Worm (Caenorhabditis elegans): ENCODE measurements around the gene amt-2.

ce11 chrIV:13035302-13035701 lies 6.9 kb upstream of the amt-2 start:
- TF ChIP-seq dve-1 (tag; optimal IDR thresholded peaks at IDR 0.05; ENCODE audit: insufficient read depth) = no peak
- TF ChIP-seq lin-13 (GFP tag; optimal IDR thresholded peaks at IDR 0.05) = no peak
- TF ChIP-seq Y48G9A.11 (GFP tag; IDR thresholded peaks at IDR 0.05) = no peak
- no peak for TF ChIP-seq fkh-10 (GFP tag; optimal IDR thresholded peaks at IDR 0.05)
- no peak for TF ChIP-seq dmd-6 (GFP tag; IDR thresholded peaks at IDR 0.05)
- no peak for TF ChIP-seq pqm-1 (tag; optimal IDR thresholded peaks at IDR 0.05)
- no peak for TF ChIP-seq T26A8.4 (GFP tag; IDR thresholded peaks at IDR 0.05)

All from whole organism, L4 larva.